Fruit fly (Drosophila melanogaster): ENCODE measurements around the gene TBC1D23.

DNA sequence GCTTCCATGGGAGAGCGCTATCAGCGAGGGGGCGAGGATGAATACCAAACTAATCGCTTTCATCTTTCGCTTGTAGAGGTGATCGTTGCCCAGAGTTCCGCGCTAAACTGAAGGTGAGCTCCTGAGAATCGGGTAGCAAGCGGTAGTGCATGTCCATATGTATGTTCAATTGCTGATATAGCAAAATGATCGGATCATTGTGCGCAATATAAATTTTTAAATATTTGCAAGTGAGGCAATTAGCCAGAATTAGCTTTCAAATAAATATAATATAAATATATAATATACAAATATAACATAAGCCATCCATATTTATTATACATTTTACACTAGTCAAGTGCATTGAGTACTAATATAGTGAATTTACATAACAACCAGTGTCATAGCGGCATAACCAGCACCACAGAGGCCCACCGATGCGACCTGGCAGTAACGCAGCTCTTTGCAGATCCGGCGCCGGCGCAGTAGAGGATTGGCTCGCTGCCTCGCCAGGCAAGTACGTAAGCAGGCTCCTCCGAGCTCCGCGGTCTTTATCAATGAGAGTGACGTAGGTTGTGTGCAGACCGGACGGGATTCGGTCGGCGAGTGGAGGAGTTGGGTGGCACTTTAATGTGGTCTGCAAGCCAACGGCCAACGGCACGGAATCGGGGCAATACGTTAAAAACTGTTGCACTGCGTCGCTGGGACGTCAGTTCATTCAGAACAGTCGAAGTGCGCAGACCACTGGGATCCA is 5.1 kb downstream of the TBC1D23 start, which contains the start of the genes Iris and CG4577:
- TF ChIP-seq psq (optimal IDR thresholded peaks at IDR 0.05) (no peak), Sin3A (optimal IDR thresholded peaks at IDR 0.05) (no peak), h (optimal IDR thresholded peaks at IDR 0.05) (no peak), ttk (optimal IDR thresholded peaks at IDR 0.05) (no peak)
